Worm (Caenorhabditis elegans) whole organism, L4 larva: ENCODE measurements around the gene scl-26.

Experiments
- F26F4.8 ChIP-seq: fragments of 200-800 bp; sonication (Bioruptor generic); conservative IDR thresholded peaks from 2 replicates; pipeline ENCODE4 v1.3.6; 2022; ENCODE audit warnings: missing genetic modification characterization, missing compliant biosample characterization
- F37D6.2 ChIP-seq: sonication (generic microtip); optimal IDR thresholded peaks from 2 replicates; lab custom pipeline; 2016; ENCODE audit warnings: mild to moderate bottlenecking, missing genetic modification characterization, missing compliant biosample characterization
- T26A8.4 ChIP-seq: fragments of 200-800 bp; sonication (Bioruptor generic); IDR thresholded peaks from 2 replicates; pipeline ENCODE4 v1.3.6; 2022; ENCODE audit warnings: missing genetic modification characterization, missing compliant biosample characterization
- Y5F2A.4 ChIP-seq: fragments of 200-800 bp; sonication (Bioruptor generic); optimal IDR thresholded peaks from 2 replicates; lab custom pipeline; 2018; ENCODE audit warnings: mild to moderate bottlenecking, missing genetic modification characterization, missing compliant biosample characterization
- Y75B8A.6 ChIP-seq: fragments of 200-800 bp; sonication (Bioruptor generic); IDR thresholded peaks from 2 replicates; pipeline ENCODE4 v1.3.6; 2022; ENCODE audit warnings: missing genetic modification reagents, missing genetic modification characterization, missing compliant biosample characterization
- ZK546.5 ChIP-seq, 2 experiments: sonication (generic microtip); optimal IDR thresholded peaks; 2 replicates each; lab custom pipeline; 2017; ENCODE audit warnings: missing biosample characterization in 2 of 2, missing genetic modification characterization in 2 of 2
- aha-1 ChIP-seq: fragments of 150-350 bp; peaks from one replicate; lab custom pipeline; 2014; ENCODE audit warnings: missing biosample characterization, missing genetic modification characterization
- aly-2 ChIP-seq: sonication (generic microtip); optimal IDR thresholded peaks from 2 replicates; lab custom pipeline; 2018; ENCODE audit warnings: missing biosample characterization, missing genetic modification characterization
- ceh-28 ChIP-seq: fragments of 150-350 bp; optimal IDR thresholded peaks from 2 replicates; lab custom pipeline; 2014; ENCODE audit warnings: missing biosample characterization, missing genetic modification reagents, missing genetic modification characterization
- cey-2 ChIP-seq: sonication (generic microtip); optimal IDR thresholded peaks from 3 replicates; lab custom pipeline; 2017; ENCODE audit warnings: missing genetic modification characterization, mild to moderate bottlenecking, missing compliant biosample characterization, antibody characterized with exemption, borderline replicate concordance; ENCODE audit not compliant: insufficient read depth
- daf-12 ChIP-seq: fragments of 150-350 bp; optimal IDR thresholded peaks from 2 replicates; lab custom pipeline; 2014; ENCODE audit warnings: missing biosample characterization, missing genetic modification reagents, missing genetic modification characterization
- dmd-6 ChIP-seq: fragments of 200-800 bp; sonication (Bioruptor generic); IDR thresholded peaks from 2 replicates; pipeline ENCODE4 v1.3.6; 2022; ENCODE audit warnings: missing genetic modification reagents, missing genetic modification characterization, missing compliant biosample characterization
- dmd-9 ChIP-seq: fragments of 200-800 bp; sonication (Bioruptor generic); IDR thresholded peaks from 2 replicates; pipeline ENCODE4 v1.3.6; 2022; ENCODE audit warnings: missing genetic modification reagents, missing genetic modification characterization, missing compliant biosample characterization
- dpl-1 ChIP-seq: fragments of 150-350 bp; optimal IDR thresholded peaks from 2 replicates; lab custom pipeline; 2014; ENCODE audit warnings: missing biosample characterization, missing genetic modification reagents, missing genetic modification characterization
- duxl-1 ChIP-seq: sonication (generic microtip); optimal IDR thresholded peaks from 2 replicates; lab custom pipeline; 2016; ENCODE audit warnings: mild to moderate bottlenecking, missing genetic modification characterization, moderate library complexity, missing compliant biosample characterization; ENCODE audit not compliant: poor library complexity
- dve-1 ChIP-seq: sonication (generic microtip); optimal IDR thresholded peaks from 2 replicates; lab custom pipeline; 2017; ENCODE audit warnings: antibody characterized with exemption, mild to moderate bottlenecking, missing genetic modification characterization, missing compliant biosample characterization; ENCODE audit not compliant: insufficient read depth
- fos-1 ChIP-seq: fragments of 150-350 bp; optimal IDR thresholded peaks from 2 replicates; lab custom pipeline; 2014; ENCODE audit warnings: missing biosample characterization, missing genetic modification characterization
- hmg-1.1 ChIP-seq: fragments of 200-800 bp; sonication (Bioruptor generic); IDR thresholded peaks from 2 replicates; pipeline ENCODE4 v1.3.6; 2022; ENCODE audit warnings: missing genetic modification reagents, missing genetic modification characterization, missing compliant biosample characterization
- lin-1 ChIP-seq: fragments of 200-800 bp; sonication (Bioruptor generic); IDR thresholded peaks from 2 replicates; pipeline ENCODE4 v1.3.6; 2022; ENCODE audit warnings: missing genetic modification reagents, missing genetic modification characterization, missing compliant biosample characterization
- lin-13 ChIP-seq: fragments of 150-350 bp; optimal IDR thresholded peaks from 2 replicates; lab custom pipeline; 2014; ENCODE audit warnings: missing biosample characterization, missing genetic modification reagents, missing genetic modification characterization
- lin-15B ChIP-seq: fragments of 150-350 bp; sonication (generic microtip); optimal IDR thresholded peaks from 3 replicates; lab custom pipeline; 2014; ENCODE audit warnings: missing biosample characterization, missing genetic modification characterization
- lin-29 ChIP-seq: fragments of 200-800 bp; sonication (Bioruptor generic); IDR thresholded peaks from 2 replicates; pipeline ENCODE4 v1.3.6; 2022; ENCODE audit warnings: missing genetic modification reagents, missing genetic modification characterization, missing compliant biosample characterization
- lin-38 ChIP-seq: fragments of 200-800 bp; sonication (Bioruptor generic); IDR thresholded peaks from 2 replicates; pipeline ENCODE4 v1.3.6; 2022; ENCODE audit warnings: missing genetic modification reagents, missing genetic modification characterization, missing compliant biosample characterization
- lsy-2 ChIP-seq, 2 experiments: fragments of 150-350 bp in 1 of 2; sonication (generic microtip) in 1 of 2; optimal IDR thresholded peaks; 2 replicates each; lab custom pipeline; 2014 to 2017; ENCODE audit warnings: missing biosample characterization in 2 of 2, missing genetic modification characterization in 2 of 2
- madf-5 ChIP-seq, 2 experiments: fragments of 200-800 bp; sonication (Bioruptor generic); IDR thresholded peaks; 2 replicates each; pipeline ENCODE4 v1.3.6; 2022; ENCODE audit warnings: missing compliant biosample characterization in 2 of 2, missing genetic modification characterization in 2 of 2
- madf-9 ChIP-seq: fragments of 200-800 bp; sonication (Bioruptor generic); conservative IDR thresholded peaks from 2 replicates; pipeline ENCODE4 v1.3.6; 2022; ENCODE audit warnings: missing genetic modification reagents, missing genetic modification characterization, missing compliant biosample characterization
- mdt-29 ChIP-seq: fragments of 200-800 bp; sonication (Bioruptor generic); IDR thresholded peaks from 2 replicates; pipeline ENCODE4 v1.3.6; 2022; ENCODE audit warnings: missing genetic modification reagents, missing genetic modification characterization, missing compliant biosample characterization
- mep-1 ChIP-seq: fragments of 150-350 bp; sonication (generic microtip); optimal IDR thresholded peaks from 3 replicates; lab custom pipeline; 2014; ENCODE audit warnings: missing biosample characterization, missing genetic modification characterization
- mes-2 ChIP-seq: sonication (generic microtip); optimal IDR thresholded peaks from 2 replicates; lab custom pipeline; 2016; ENCODE audit warnings: missing genotype, mild to moderate bottlenecking, missing genetic modification characterization, missing compliant biosample characterization; ENCODE audit not compliant: poor library complexity, severe bottlenecking
- nhr-102 ChIP-seq: sonication (generic microtip); optimal IDR thresholded peaks from 2 replicates; lab custom pipeline; 2016; ENCODE audit warnings: mild to moderate bottlenecking, missing genetic modification characterization, moderate library complexity, missing compliant biosample characterization
- nhr-237 ChIP-seq: sonication (generic microtip); optimal IDR thresholded peaks from 2 replicates; lab custom pipeline; 2017; ENCODE audit warnings: missing biosample characterization, missing genetic modification characterization
- nhr-25 ChIP-seq: sonication (generic microtip); optimal IDR thresholded peaks from 2 replicates; lab custom pipeline; 2017; ENCODE audit warnings: missing genetic modification characterization, mild to moderate bottlenecking, missing compliant biosample characterization, antibody characterized with exemption, moderate library complexity, borderline replicate concordance; ENCODE audit not compliant: insufficient read depth
- nhr-48 ChIP-seq: sonication (generic microtip); optimal IDR thresholded peaks from 2 replicates; lab custom pipeline; 2016; ENCODE audit warnings: mild to moderate bottlenecking, missing genetic modification characterization, missing compliant biosample characterization
- nhr-76 ChIP-seq: fragments of 150-350 bp; optimal IDR thresholded peaks from 2 replicates; lab custom pipeline; 2014; ENCODE audit warnings: missing biosample characterization, missing genetic modification characterization
- nhr-77 ChIP-seq: fragments of 150-350 bp; optimal IDR thresholded peaks from 2 replicates; lab custom pipeline; 2014; ENCODE audit warnings: missing biosample characterization, missing genetic modification characterization
- rbr-2 ChIP-seq: sonication (generic microtip); optimal IDR thresholded peaks from 2 replicates; lab custom pipeline; 2016; ENCODE audit warnings: missing genotype, missing genetic modification characterization, missing compliant biosample characterization
- set-16 ChIP-seq: fragments of 200-800 bp; sonication (Bioruptor generic); IDR thresholded peaks from 2 replicates; pipeline ENCODE4 v1.3.6; 2022; ENCODE audit warnings: missing genetic modification reagents, missing genetic modification characterization, missing compliant biosample characterization
- snpc-4 ChIP-seq: fragments of 150-350 bp; optimal IDR thresholded peaks from 2 replicates; lab custom pipeline; 2014; ENCODE audit warnings: missing biosample characterization, missing genetic modification characterization
- spr-3 ChIP-seq: fragments of 200-800 bp; sonication (Bioruptor generic); optimal IDR thresholded peaks from 2 replicates; lab custom pipeline; 2018; ENCODE audit warnings: mild to moderate bottlenecking, missing genetic modification characterization, missing compliant biosample characterization
- unc-39 ChIP-seq: sonication (generic microtip); optimal IDR thresholded peaks from 2 replicates; lab custom pipeline; 2017; ENCODE audit warnings: missing biosample characterization, missing genetic modification characterization
- vab-7 ChIP-seq: fragments of 200-800 bp; sonication (Bioruptor generic); IDR thresholded peaks from 2 replicates; pipeline ENCODE4 v1.3.6; 2022; ENCODE audit warnings: missing genetic modification reagents, missing genetic modification characterization, missing compliant biosample characterization
- zfp-2 ChIP-seq: sonication (generic microtip); optimal IDR thresholded peaks from 2 replicates; lab custom pipeline; 2016; ENCODE audit warnings: mild to moderate bottlenecking, missing genetic modification characterization, missing compliant biosample characterization

scl-26 gene

ce11 chrV:7580378-7580777 is 21.0 kb downstream of the scl-26 start, which contains the start of gene ets-6 (continued):
- TF ChIP-seq ZK546.5 (tag; optimal IDR thresholded peaks at IDR 0.05; lab: Kevin White, UChicago) = no peak

DNA sequence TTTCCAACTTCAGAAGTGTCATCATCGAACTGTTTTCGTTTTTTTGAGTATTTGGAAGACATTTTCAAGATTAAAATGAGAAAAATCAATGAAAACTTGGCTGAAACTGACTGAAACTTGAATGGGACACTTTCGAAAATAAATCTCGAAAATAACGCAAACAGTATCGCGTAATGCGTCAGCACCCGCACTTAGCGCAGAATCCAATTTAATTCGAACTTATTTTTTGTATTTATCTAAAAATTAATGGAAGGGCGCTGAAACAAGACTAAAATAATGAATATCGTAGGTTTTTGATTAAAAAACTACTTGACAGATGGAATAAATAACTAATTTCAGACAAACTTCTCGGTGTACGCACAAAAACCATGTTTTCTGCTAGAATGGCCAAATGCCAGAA is 25.8 kb downstream of the scl-26 start, which contains the start of the genes snu-66 and ints-9:
Gene snu-66 (minus strand): TSS at position 108 of the 400 bp plus-strand sequence.
Gene ints-9 (plus strand): TSS at position 240 of the 400 bp plus-strand sequence.
- TF ChIP-seq aly-2 (tag; lab: Kevin White, UChicago) (no peak), rbr-2 (tag; lab: Kevin White, UChicago) (peak; percentile 55), lin-38 (peak; percentile 85), dpl-1 (peak; percentile 78), nhr-102 (tag; lab: Kevin White, UChicago) (peak; percentile 16), nhr-48 (tag; lab: Kevin White, UChicago) (peak; percentile 8), lsy-2 (tag; optimal IDR thresholded peaks at IDR 0.05; lab: Kevin White, UChicago) (peak in 1 of 2 experiments; percentile 86), dmd-6 (GFP tag; lab: Robert Waterston, UW) (0 out of 2 replicates have a peak, but pooled peaks have one; percentile 21), cey-2 (tag; lab: Kevin White, UChicago) (no peak), lin-29 (GFP tag; lab: Robert Waterston, UW) (no peak), T26A8.4 (peak; percentile 21; the same call in 1 of the 2 replicates), hmg-1.1 (GFP tag; lab: Robert Waterston, UW) (0 out of 2 replicates have a peak, but pooled peaks have one; percentile 29), nhr-237 (tag; lab: Kevin White, UChicago) (no peak), set-16 (GFP tag; lab: Robert Waterston, UW) (no peak), dmd-9 (GFP tag; lab: Robert Waterston, UW) (0 out of 2 replicates have a peak, but pooled peaks have one; percentile 48), aha-1 (tag; lab: Kevin White, UChicago) (no peak), madf-9 (no peak), dve-1 (tag; lab: Kevin White, UChicago) (peak; percentile 52), zfp-2 (tag; lab: Kevin White, UChicago) (no peak), mep-1 (tag; lab: Kevin White, UChicago) (peak; percentile 62), ZK546.5 (tag; optimal IDR thresholded peaks at IDR 0.05; lab: Kevin White, UChicago) (no peak), mes-2 (tag; lab: Kevin White, UChicago) (peak; percentile 81)
- TF ChIP-seq, all 104 proteins: peak for 13

- TF ChIP-seq lin-13 (GFP tag; lab: Kevin White, UChicago) (no peak), Y5F2A.4 (GFP tag; lab: Kevin White, UChicago) (no peak), vab-7 (GFP tag; lab: Robert Waterston, UW) (no peak), ceh-28 (no peak), duxl-1 (tag; lab: Kevin White, UChicago) (no peak), lin-38 (no peak), mes-2 (tag; lab: Kevin White, UChicago) (no peak), nhr-77 (tag; lab: Kevin White, UChicago) (no peak), zfp-2 (tag; lab: Kevin White, UChicago) (no peak), daf-12 (tag; lab: Kevin White, UChicago) (no peak), aly-2 (tag; lab: Kevin White, UChicago) (no peak), spr-3 (no peak), unc-39 (tag; lab: Kevin White, UChicago) (no peak), nhr-76 (tag; lab: Kevin White, UChicago) (no peak), Y75B8A.6 (no peak)
These were observed 30.4 kb downstream of the scl-26 start, which contains the start of gene F19F10.14 for ce11 chrV:7570955-7571354. Gene F19F10.14 (minus strand): TSS chrV:7571055.

DNA sequence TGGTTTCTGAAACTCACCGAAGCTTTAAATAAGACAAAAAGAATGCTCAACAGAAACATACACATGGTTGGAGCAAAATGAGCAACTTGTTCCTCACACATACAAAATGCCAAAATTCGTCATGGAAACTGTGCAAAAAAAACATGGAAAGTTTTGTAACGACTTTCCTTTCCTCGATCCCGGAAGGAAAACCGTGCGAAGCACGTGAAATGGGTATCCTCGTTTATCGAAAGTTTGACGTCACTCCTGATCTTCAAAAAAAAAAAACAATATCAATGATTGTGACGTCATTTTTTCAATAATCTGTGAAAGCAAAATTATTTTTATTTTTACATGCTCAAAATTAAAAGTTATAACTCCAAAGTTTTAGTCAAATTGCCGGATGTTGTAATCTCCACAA is 31.1 kb downstream of the scl-26 start, which contains the start of gene clec-212:
Gene clec-212 (minus strand): TSS at position 101 of the 400 bp plus-strand sequence.
- no peak for TF ChIP-seq dve-1 (tag; lab: Kevin White, UChicago)
- TF ChIP-seq snpc-4 (tag; lab: Kevin White, UChicago) = no peak
- TF ChIP-seq mdt-29 (GFP tag; lab: Robert Waterston, UW) = no peak
- no peak for TF ChIP-seq nhr-25 (tag; lab: Kevin White, UChicago)
- TF ChIP-seq F26F4.8 (GFP tag; lab: Robert Waterston, UW) = no peak
- no peak for TF ChIP-seq madf-5 (GFP tag; IDR thresholded peaks at IDR 0.05; lab: Robert Waterston, UW)
- no peak for TF ChIP-seq lin-1 (GFP tag; lab: Robert Waterston, UW)
- no peak for TF ChIP-seq lin-15B (tag; lab: Kevin White, UChicago)
- TF ChIP-seq lin-38 = no peak
- TF ChIP-seq set-16 (GFP tag; lab: Robert Waterston, UW) = no peak
- no peak for TF ChIP-seq fos-1 (tag; lab: Kevin White, UChicago)
- no peak for TF ChIP-seq Y5F2A.4 (GFP tag; lab: Kevin White, UChicago)
- TF ChIP-seq F37D6.2 (tag; lab: Kevin White, UChicago) = no peak
- TF ChIP-seq aly-2 (tag; lab: Kevin White, UChicago) = no peak
- TF ChIP-seq, all 104 proteins: peak for 0
